Worm (Caenorhabditis elegans): ENCODE measurements around the gene dpf-7.

DNA sequence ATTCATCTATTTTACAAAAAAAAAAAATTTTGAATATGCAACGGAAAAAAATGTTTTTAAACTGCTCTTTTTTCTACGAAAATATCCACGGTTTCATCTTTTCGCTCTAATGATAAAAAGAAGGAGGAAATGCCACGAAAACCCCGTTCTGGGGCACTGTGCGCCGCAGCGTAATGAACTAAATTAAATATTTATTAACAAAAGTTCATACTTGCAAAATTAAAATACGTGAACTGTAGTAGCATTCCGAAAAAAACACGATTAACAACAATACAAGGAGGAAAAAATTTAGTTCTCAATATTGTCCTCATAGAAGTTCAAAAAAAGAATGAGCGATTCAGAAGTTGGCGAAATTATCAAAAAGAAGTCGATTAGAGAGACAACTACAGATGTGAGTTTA, 12.9 kb downstream of the dpf-7 start, which contains the start of gene R11E3.1:
- TF ChIP-seq ztf-4 (tag; optimal IDR thresholded peaks at IDR 0.05) (no peak), nhr-77 (tag; optimal IDR thresholded peaks at IDR 0.05) (no peak), skn-1 (tag; optimal IDR thresholded peaks at IDR 0.05) (no peak), unc-39 (tag; optimal IDR thresholded peaks at IDR 0.05) (no peak), nhr-12 (tag; optimal IDR thresholded peaks at IDR 0.05) (no peak), snpc-4 (tag; optimal IDR thresholded peaks at IDR 0.05) (no peak), nfya-1 (tag; optimal IDR thresholded peaks at IDR 0.05; ENCODE audit: insufficient read depth) (no peak), nhr-23 (tag; optimal IDR thresholded peaks at IDR 0.05) (no peak), elt-3 (tag; optimal IDR thresholded peaks at IDR 0.05) (no peak)

Measured in whole organism, L3 larva.